Worm (Caenorhabditis elegans): ENCODE data around the gene hadb-1.

The hadb-1 gene

DNA sequence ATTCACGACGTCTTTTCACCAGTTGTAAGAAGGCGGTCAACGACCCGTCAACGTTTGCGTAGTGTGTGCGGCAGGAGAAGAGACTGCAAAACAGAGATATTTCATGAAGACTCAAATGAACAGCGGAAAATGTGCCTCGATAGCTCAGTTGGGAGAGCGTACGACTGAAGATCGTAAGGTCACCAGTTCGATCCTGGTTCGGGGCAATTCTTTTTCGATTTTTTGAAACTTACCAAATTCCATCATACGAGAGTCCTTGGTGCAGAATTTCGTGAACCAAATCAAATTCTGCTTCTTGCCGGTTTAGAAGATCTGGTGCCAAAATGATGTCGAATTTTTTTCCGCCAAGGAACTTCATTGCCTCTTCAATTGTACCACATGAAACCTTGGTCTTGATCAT lies 35.4 kb downstream of the hadb-1 start (continued):
- no peak for TF ChIP-seq daf-19 (GFP tag; conservative IDR thresholded peaks at IDR 0.05)
- TF ChIP-seq aha-1 (tag): peak; percentile 97
- TF ChIP-seq duxl-1 (tag; optimal IDR thresholded peaks at IDR 0.05; ENCODE audit: poor library complexity): peak; percentile 31
- TF ChIP-seq vab-7 (GFP tag; IDR thresholded peaks at IDR 0.05): peak; percentile 83
- TF ChIP-seq T20F7.1 (GFP tag; optimal IDR thresholded peaks at IDR 0.05): no peak
- TF ChIP-seq nhr-77 (tag; optimal IDR thresholded peaks at IDR 0.05): no peak
- peak in 1 of 2 experiments; percentile 37 for TF ChIP-seq daf-16 (GFP tag; optimal IDR thresholded peaks at IDR 0.05)
- TF ChIP-seq daf-16 (tag; optimal IDR thresholded peaks at IDR 0.05): peak; percentile 26
- TF ChIP-seq F10B5.3 (tag; optimal IDR thresholded peaks at IDR 0.05): no peak
- TF ChIP-seq ceh-44 (GFP tag; IDR thresholded peaks at IDR 0.05): 0 out of 2 replicates have a peak, but pooled peaks have one; percentile 58
- TF ChIP-seq ctbp-1 (GFP tag; IDR thresholded peaks at IDR 0.05): peak; percentile 51; the same call in 1 of the 2 replicates
- TF ChIP-seq saeg-2 (GFP tag; IDR thresholded peaks at IDR 0.05): 0 out of 2 replicates have a peak, but pooled peaks have one; percentile 54
- peak; percentile 72 for TF ChIP-seq snpc-1.2 (GFP tag; IDR thresholded peaks at IDR 0.05)
- TF ChIP-seq hif-1 (tag; optimal IDR thresholded peaks at IDR 0.05): peak in 1 of 2 experiments; percentile 17
- no peak for TF ChIP-seq zfp-2 (tag; optimal IDR thresholded peaks at IDR 0.05)
- TF ChIP-seq zfp-3 (GFP tag; conservative IDR thresholded peaks at IDR 0.05): peak; percentile 12; the same call in 1 of the 2 replicates
- no peak for TF ChIP-seq lin-39 (tag; optimal IDR thresholded peaks at IDR 0.05)
- TF ChIP-seq rbr-2 (tag; optimal IDR thresholded peaks at IDR 0.05): peak; percentile 47
- TF ChIP-seq ceh-82 (tag; optimal IDR thresholded peaks at IDR 0.05): no peak
- TF ChIP-seq php-3 (GFP tag; IDR thresholded peaks at IDR 0.05): 0 out of 2 replicates have a peak, but pooled peaks have one; percentile 57
- peak; percentile 20 for TF ChIP-seq dve-1 (tag; optimal IDR thresholded peaks at IDR 0.05; ENCODE audit: insufficient read depth)
- no peak for TF ChIP-seq lir-3 (tag; optimal IDR thresholded peaks at IDR 0.05)
- peak; percentile 18; the same call in 1 of the 2 replicates for TF ChIP-seq arid-1 (GFP tag; conservative IDR thresholded peaks at IDR 0.05)
- peak in 1 of 2 experiments; percentile 42 for TF ChIP-seq lsy-2 (tag; optimal IDR thresholded peaks at IDR 0.05)
- TF ChIP-seq Y5F2A.4 (GFP tag; optimal IDR thresholded peaks at IDR 0.05): peak; percentile 5
- TF ChIP-seq unc-62 (GFP tag; optimal IDR thresholded peaks at IDR 0.05 in 1 of 2): peak in 1 of 2 experiments; percentile 92
- no peak for TF ChIP-seq unc-62 (tag; optimal IDR thresholded peaks at IDR 0.05)
- TF ChIP-seq pqm-1 (tag; optimal IDR thresholded peaks at IDR 0.05): no peak
- no peak for TF ChIP-seq nhr-76 (tag; optimal IDR thresholded peaks at IDR 0.05)
- TF ChIP-seq ZK546.5 (tag; optimal IDR thresholded peaks at IDR 0.05): no peak
- peak; percentile 14 for TF ChIP-seq hlh-11 (tag; optimal IDR thresholded peaks at IDR 0.05)
- peak; percentile 75 for TF ChIP-seq T26A8.4 (GFP tag; IDR thresholded peaks at IDR 0.05)

DNA sequence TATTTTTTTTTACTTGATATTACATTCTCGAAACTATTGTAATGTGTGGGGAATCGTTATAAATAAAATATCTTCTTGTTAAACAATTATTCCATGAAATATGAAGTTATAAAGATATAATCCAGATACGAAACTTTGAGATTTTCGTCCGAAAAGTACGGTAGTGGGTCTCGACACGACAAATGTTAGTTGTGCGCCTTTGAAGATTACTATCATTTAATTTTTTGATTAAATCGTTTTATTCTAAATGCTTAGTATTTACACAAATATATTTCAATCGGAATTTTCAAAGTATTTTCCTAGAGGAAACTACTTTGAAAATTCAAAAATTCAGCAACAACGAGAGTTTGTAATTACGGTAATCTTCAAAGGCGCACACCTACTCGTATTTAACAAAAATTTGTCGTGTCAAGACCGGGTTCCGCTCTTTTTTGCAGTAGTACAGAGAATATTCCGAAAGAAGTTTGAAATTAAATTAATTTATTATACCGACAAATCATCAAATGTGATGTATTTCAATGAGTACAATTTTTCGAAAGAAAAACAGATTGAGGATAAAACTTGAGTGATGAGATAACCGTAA lies 36.1 kb downstream of the hadb-1 start:
- TF ChIP-seq arid-1 (GFP tag; conservative IDR thresholded peaks at IDR 0.05) (no peak), zip-11 (GFP tag; IDR thresholded peaks at IDR 0.05) (no peak), T20F7.1 (GFP tag; optimal IDR thresholded peaks at IDR 0.05) (peak; percentile 23), daf-16 (GFP tag; optimal IDR thresholded peaks at IDR 0.05) (no peak), daf-16 (tag; optimal IDR thresholded peaks at IDR 0.05) (peak; percentile 44), mxl-2 (GFP tag; conservative IDR thresholded peaks at IDR 0.05) (no peak), hlh-30 (tag; optimal IDR thresholded peaks at IDR 0.05; ENCODE audit: insufficient read depth) (peak; percentile 16), nhr-77 (tag; optimal IDR thresholded peaks at IDR 0.05) (peak; percentile 7), nhr-42 (GFP tag; IDR thresholded peaks at IDR 0.05) (no peak), hif-1 (tag; optimal IDR thresholded peaks at IDR 0.05) (no peak), gei-8 (GFP tag; optimal IDR thresholded peaks at IDR 0.05) (no peak), lin-13 (GFP tag; optimal IDR thresholded peaks at IDR 0.05) (no peak), lin-38 (GFP tag; IDR thresholded peaks at IDR 0.05) (peak; percentile 30; the same call in 1 of the 2 replicates), php-3 (GFP tag; IDR thresholded peaks at IDR 0.05) (no peak), Y75B8A.6 (GFP tag; IDR thresholded peaks at IDR 0.05) (0 out of 2 replicates have a peak, but pooled peaks have one; percentile 6), nhr-237 (tag; optimal IDR thresholded peaks at IDR 0.05) (no peak), dmd-6 (GFP tag; IDR thresholded peaks at IDR 0.05) (peak; percentile 13; the same call in 1 of the 2 replicates), dve-1 (tag; optimal IDR thresholded peaks at IDR 0.05; ENCODE audit: insufficient read depth) (peak; percentile 19), zfp-3 (GFP tag; conservative IDR thresholded peaks at IDR 0.05) (peak; percentile 84), dmd-9 (GFP tag; IDR thresholded peaks at IDR 0.05) (no peak), nhr-76 (tag; optimal IDR thresholded peaks at IDR 0.05) (no peak), F44E2.7 (GFP tag; IDR thresholded peaks at IDR 0.05) (no peak), aly-2 (tag; optimal IDR thresholded peaks at IDR 0.05) (no peak), T26A8.4 (GFP tag; IDR thresholded peaks at IDR 0.05) (peak; percentile 25; the same call in 1 of the 2 replicates)
